Worm (Caenorhabditis elegans): ENCODE data around the gene T06E4.21.
A peak's percentile ranks its signal among the peaks of the same experiment; 100 is the strongest.

Gene T06E4.21

ce11 chrV:9616130-9616529 is 35.3 kb upstream of the T06E4.21 start:
- TF ChIP-seq tlp-1 (tag; optimal IDR thresholded peaks at IDR 0.05) (no peak), C04F5.9 (tag; optimal IDR thresholded peaks at IDR 0.05) (no peak), ceh-63 (GFP tag; optimal IDR thresholded peaks at IDR 0.05) (no peak), ets-5 (GFP tag; IDR thresholded peaks at IDR 0.05) (no peak), nhr-11 (tag; optimal IDR thresholded peaks at IDR 0.05) (no peak), blmp-1 (tag; optimal IDR thresholded peaks at IDR 0.05) (no peak), unc-86 (tag; optimal IDR thresholded peaks at IDR 0.05) (no peak), isw-1 (GFP tag; IDR thresholded peaks at IDR 0.05) (no peak), ceh-8 (GFP tag; optimal IDR thresholded peaks at IDR 0.05) (no peak), efl-1 (optimal IDR thresholded peaks at IDR 0.05) (no peak), efl-1 (GFP tag; optimal IDR thresholded peaks at IDR 0.05 in 1 of 2) (no peak), mdl-1 (tag; optimal IDR thresholded peaks at IDR 0.05) (no peak)

- TF ChIP-seq snu-23 (GFP tag; optimal IDR thresholded peaks at IDR 0.05): no peak
- no peak for TF ChIP-seq isw-1 (GFP tag; IDR thresholded peaks at IDR 0.05)
- no peak for TF ChIP-seq elt-3 (tag; optimal IDR thresholded peaks at IDR 0.05)
- TF ChIP-seq snpc-4 (tag; optimal IDR thresholded peaks at IDR 0.05): no peak
- TF ChIP-seq efl-3 (GFP tag; optimal IDR thresholded peaks at IDR 0.05): no peak
- TF ChIP-seq tlp-1 (tag; optimal IDR thresholded peaks at IDR 0.05): no peak
- TF ChIP-seq skn-1 (tag; optimal IDR thresholded peaks at IDR 0.05): no peak
- no peak for TF ChIP-seq swsn-7 (tag; optimal IDR thresholded peaks at IDR 0.05)
- TF ChIP-seq unc-62 (GFP tag; optimal IDR thresholded peaks at IDR 0.05): no peak
- TF ChIP-seq mdl-1 (tag; optimal IDR thresholded peaks at IDR 0.05): no peak
- TF ChIP-seq nhr-20 (tag; optimal IDR thresholded peaks at IDR 0.05): no peak
- no peak for TF ChIP-seq efl-1 (optimal IDR thresholded peaks at IDR 0.05)
- TF ChIP-seq efl-1 (GFP tag; optimal IDR thresholded peaks at IDR 0.05 in 1 of 2): no peak
- TF ChIP-seq unc-130 (tag; optimal IDR thresholded peaks at IDR 0.05): no peak
- no peak for TF ChIP-seq alr-1 (tag; optimal IDR thresholded peaks at IDR 0.05; ENCODE audit: borderline replicate concordance)
- TF ChIP-seq sptf-1 (tag; optimal IDR thresholded peaks at IDR 0.05): no peak
- no peak for TF ChIP-seq blmp-1 (tag; optimal IDR thresholded peaks at IDR 0.05)
Observed at ce11 chrV:9616687-9617086, 34.7 kb upstream of the T06E4.21 start.

- TF ChIP-seq ceh-8 (GFP tag; optimal IDR thresholded peaks at IDR 0.05) (peak; percentile 7), fos-1 (tag; optimal IDR thresholded peaks at IDR 0.05) (no peak)
Observed at ce11 chrV:9618420-9618819, 33.0 kb upstream of the T06E4.21 start.

- no peak for TF ChIP-seq efl-1 (optimal IDR thresholded peaks at IDR 0.05)
- peak in 1 of 2 experiments; percentile 5 for TF ChIP-seq efl-1 (GFP tag; optimal IDR thresholded peaks at IDR 0.05 in 1 of 2)
- TF ChIP-seq pag-3 (tag; optimal IDR thresholded peaks at IDR 0.05; ENCODE audit: borderline replicate concordance, insufficient read depth): no peak
Observed at ce11 chrV:9618919-9619318, 32.5 kb upstream of the T06E4.21 start, which contains the start of gene idpc-7. idpc-7 (minus strand) TSS chrV:9619019.

- TF ChIP-seq grh-1 (GFP tag; IDR thresholded peaks at IDR 0.05): no peak
- no peak for TF ChIP-seq elt-3 (tag; optimal IDR thresholded peaks at IDR 0.05)
Observed at ce11 chrV:9619850-9620249, 31.5 kb upstream of the T06E4.21 start, which contains the start of gene idpc-6. idpc-6 (plus strand) TSS chrV:9620150.

ce11 chrV:9620417-9620816 is 31.0 kb upstream of the T06E4.21 start:
- TF ChIP-seq sptf-1 (tag; optimal IDR thresholded peaks at IDR 0.05) (no peak), dpl-1 (GFP tag; optimal IDR thresholded peaks at IDR 0.05) (no peak), nhr-71 (tag; optimal IDR thresholded peaks at IDR 0.05) (no peak), unc-62 (GFP tag; optimal IDR thresholded peaks at IDR 0.05) (no peak), hpl-2 (GFP tag; optimal IDR thresholded peaks at IDR 0.05) (no peak), mef-2 (tag; optimal IDR thresholded peaks at IDR 0.05) (no peak), nhr-20 (tag; optimal IDR thresholded peaks at IDR 0.05) (no peak), mep-1 (tag; optimal IDR thresholded peaks at IDR 0.05) (no peak), nhr-28 (tag; optimal IDR thresholded peaks at IDR 0.05) (no peak), hlh-17 (GFP tag; optimal IDR thresholded peaks at IDR 0.05; ENCODE audit: borderline replicate concordance) (no peak), ceh-63 (GFP tag; optimal IDR thresholded peaks at IDR 0.05) (no peak)
